ENCODE assay signal across 5 fruit fly cellular contexts in the genomic region with DNA sequence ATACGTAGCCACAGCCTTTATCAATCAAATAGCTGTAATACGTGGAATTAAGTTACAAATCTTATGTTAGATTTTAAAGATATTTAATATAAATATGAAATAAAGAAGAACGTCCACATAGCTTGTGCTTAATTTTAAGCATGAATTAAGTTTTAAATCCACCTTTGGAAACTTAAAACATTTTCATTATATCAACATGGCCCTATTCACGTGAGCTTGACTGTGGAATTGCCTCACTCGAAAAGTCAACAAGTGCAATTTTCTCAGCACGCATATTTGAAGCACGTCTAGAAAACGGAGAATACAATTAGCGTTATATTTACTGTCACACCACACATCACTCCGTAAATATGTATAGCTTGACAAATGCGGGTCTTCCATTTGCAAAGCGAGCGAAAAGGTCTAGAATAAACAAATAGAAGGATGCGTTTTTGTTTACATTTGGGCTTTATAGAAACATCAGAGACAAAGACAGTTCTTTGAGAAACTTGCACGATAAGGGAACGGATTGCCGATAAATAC.
TF ChIP-seq lines count a peak whose summit lies in the region.

No protein-coding gene starts in this region.

TF ChIP-seq in whole organism, adult, 20 proteins besides CTCF, POLR2A, EP300 and RAD21 (continued from another document):
- TF ChIP-seq cnc (optimal IDR thresholded peaks at IDR 0.05; lab: Kevin White, UChicago) = no peak
- peak; percentile 89 for TF ChIP-seq CG1620 (GFP tag; optimal IDR thresholded peaks at IDR 0.05; lab: Kevin White, UChicago)
- TF ChIP-seq Hr96 (GFP tag; optimal IDR thresholded peaks at IDR 0.05; lab: Kevin White, UChicago) = peak; percentile 83
- peak; percentile 87 for TF ChIP-seq Clk (GFP tag; optimal IDR thresholded peaks at IDR 0.05; lab: Kevin White, UChicago)

TF ChIP-seq in whole organism, embryonic, 481 proteins besides CTCF, POLR2A, EP300 and RAD21 (continued from another document and continues in another):
- TF ChIP-seq nom (GFP tag; optimal IDR thresholded peaks at IDR 0.05; lab: Kevin White, UChicago) (peak; percentile 94), sug (tag; optimal IDR thresholded peaks at IDR 0.05; lab: Kevin White, UChicago) (peak; percentile 78), Elba2 (GFP tag; optimal IDR thresholded peaks at IDR 0.05; lab: Kevin White, UChicago) (peak; percentile 0), Xrp1 (GFP tag; IDR thresholded peaks at IDR 0.05; lab: Robert Waterston, UW) (peak; percentile 95), dan (GFP tag; IDR thresholded peaks at IDR 0.05; lab: Robert Waterston, UW) (no peak), inv (GFP tag; IDR thresholded peaks at IDR 0.05; lab: Robert Waterston, UW; ENCODE audit: partially characterized antibody) (no peak), Hr78 (GFP tag; optimal IDR thresholded peaks at IDR 0.05; lab: Kevin White, UChicago) (peak in 1 of 2 experiments; percentile 70), corto (GFP tag; optimal IDR thresholded peaks at IDR 0.05; lab: Kevin White, UChicago) (peak; percentile 94), CG33213 (GFP tag; optimal IDR thresholded peaks at IDR 0.05; lab: Kevin White, UChicago) (no peak), CG12219 (GFP tag; optimal IDR thresholded peaks at IDR 0.05; lab: Kevin White, UChicago) (peak; percentile 89), insv (GFP tag; optimal IDR thresholded peaks at IDR 0.05; lab: Kevin White, UChicago) (peak in 1 of 2 experiments; percentile 58), ase (GFP tag; IDR thresholded peaks at IDR 0.05; lab: Robert Waterston, UW) (peak; percentile 81; the same call in 2 of the 3 replicates), MESR4 (GFP tag; optimal IDR thresholded peaks at IDR 0.05; lab: Kevin White, UChicago) (no peak), stwl (tag; optimal IDR thresholded peaks at IDR 0.05; lab: Kevin White, UChicago) (peak; percentile 31), CoRest (tag; optimal IDR thresholded peaks at IDR 0.05; lab: Kevin White, UChicago) (peak; percentile 91), ERR (GFP tag; optimal IDR thresholded peaks at IDR 0.05; lab: Kevin White, UChicago) (no peak), CG18011 (GFP tag; optimal IDR thresholded peaks at IDR 0.05; lab: Kevin White, UChicago) (peak; percentile 47), sens (GFP tag; lab: Kevin White, UChicago) (peak; percentile 95), Mad (GFP tag; optimal IDR thresholded peaks at IDR 0.05; lab: Kevin White, UChicago) (peak; percentile 28), esg (GFP tag; conservative IDR thresholded peaks at IDR 0.05; lab: Robert Waterston, UW) (peak; percentile 77), tap (tag; optimal IDR thresholded peaks at IDR 0.05; lab: Kevin White, UChicago) (peak; percentile 92), Dad (GFP tag; optimal IDR thresholded peaks at IDR 0.05; lab: Kevin White, UChicago) (peak; percentile 56), ro (GFP tag; IDR thresholded peaks at IDR 0.05; lab: Robert Waterston, UW) (peak; percentile 52; the same call in 1 of the 2 replicates), CG8944 (GFP tag; optimal IDR thresholded peaks at IDR 0.05; lab: Kevin White, UChicago) (peak; percentile 29), CG12391 (tag; optimal IDR thresholded peaks at IDR 0.05; lab: Kevin White, UChicago) (peak; percentile 89), sd (tag; optimal IDR thresholded peaks at IDR 0.05; lab: Kevin White, UChicago) (peak; percentile 84), CG12155 (GFP tag; optimal IDR thresholded peaks at IDR 0.05; lab: Kevin White, UChicago) (peak; percentile 73), D19B (GFP tag; optimal IDR thresholded peaks at IDR 0.05; lab: Kevin White, UChicago) (peak; percentile 73), Lpt (GFP tag; optimal IDR thresholded peaks at IDR 0.05; lab: Kevin White, UChicago) (no peak), ara (GFP tag; IDR thresholded peaks at IDR 0.05; lab: Robert Waterston, UW) (peak; percentile 79; the same call in 1 of the 2 replicates)

TF ChIP-seq in whole organism, prepupa, 60 proteins besides CTCF, POLR2A, EP300 and RAD21 (continued from another document and continues in another):
- peak; percentile 88 for TF ChIP-seq vri (GFP tag; optimal IDR thresholded peaks at IDR 0.05; lab: Kevin White, UChicago)
- TF ChIP-seq svp (GFP tag; lab: Kevin White, UChicago) = peak; percentile 97
- TF ChIP-seq OdsH (GFP tag; optimal IDR thresholded peaks at IDR 0.05; lab: Kevin White, UChicago) = peak; percentile 95
- peak; percentile 92 for TF ChIP-seq Sox102F (GFP tag; optimal IDR thresholded peaks at IDR 0.05; lab: Kevin White, UChicago)
- peak; percentile 94 for TF ChIP-seq Gug (GFP tag; IDR thresholded peaks at IDR 0.05; lab: Robert Waterston, UW)
- peak; percentile 98 for TF ChIP-seq eg (GFP tag; IDR thresholded peaks at IDR 0.05; lab: Robert Waterston, UW)
- TF ChIP-seq pdm3 (GFP tag; optimal IDR thresholded peaks at IDR 0.05; lab: Kevin White, UChicago) = peak; percentile 88
- peak; percentile 97 for TF ChIP-seq Ets96B (tag; optimal IDR thresholded peaks at IDR 0.05; lab: Kevin White, UChicago)
- peak; percentile 89 for TF ChIP-seq cyc (GFP tag; optimal IDR thresholded peaks at IDR 0.05; lab: Kevin White, UChicago)
- TF ChIP-seq Hr39 (GFP tag; optimal IDR thresholded peaks at IDR 0.05; lab: Kevin White, UChicago) = peak; percentile 87
- peak; percentile 96 for TF ChIP-seq CG10669 (GFP tag; optimal IDR thresholded peaks at IDR 0.05; lab: Kevin White, UChicago)
- TF ChIP-seq net (GFP tag; optimal IDR thresholded peaks at IDR 0.05; lab: Kevin White, UChicago) = peak; percentile 94
- TF ChIP-seq Smox (GFP tag; optimal IDR thresholded peaks at IDR 0.05; lab: Kevin White, UChicago) = peak; percentile 95
- TF ChIP-seq CG8632 (GFP tag; optimal IDR thresholded peaks at IDR 0.05; lab: Kevin White, UChicago) = peak; percentile 96
- TF ChIP-seq Eip75B (GFP tag; optimal IDR thresholded peaks at IDR 0.05; lab: Kevin White, UChicago) = peak; percentile 96
- TF ChIP-seq Sox15 (GFP tag; optimal IDR thresholded peaks at IDR 0.05; lab: Kevin White, UChicago) = peak; percentile 85
- TF ChIP-seq CG34406 (GFP tag; optimal IDR thresholded peaks at IDR 0.05; lab: Kevin White, UChicago) = peak; percentile 96
- peak; percentile 81 for TF ChIP-seq CG8319 (GFP tag; optimal IDR thresholded peaks at IDR 0.05; lab: Kevin White, UChicago)
- TF ChIP-seq CG1621 (tag; optimal IDR thresholded peaks at IDR 0.05; lab: Kevin White, UChicago) = peak; percentile 93
- TF ChIP-seq Blimp-1 (GFP tag; optimal IDR thresholded peaks at IDR 0.05; lab: Kevin White, UChicago) = peak; percentile 86
- peak; percentile 95 to 97 for TF ChIP-seq ss (GFP tag; optimal IDR thresholded peaks at IDR 0.05; lab: Kevin White, UChicago)
- TF ChIP-seq CG10631 (GFP tag; optimal IDR thresholded peaks at IDR 0.05; lab: Kevin White, UChicago) = peak; percentile 90
- TF ChIP-seq CG8119 (GFP tag; IDR thresholded peaks at IDR 0.05; lab: Robert Waterston, UW) = peak; percentile 95
- peak; percentile 97 for TF ChIP-seq CG9139 (GFP tag; optimal IDR thresholded peaks at IDR 0.05; lab: Kevin White, UChicago)
- TF ChIP-seq acj6 (GFP tag; optimal IDR thresholded peaks at IDR 0.05; lab: Kevin White, UChicago) = peak; percentile 96
- TF ChIP-seq salr (GFP tag; optimal IDR thresholded peaks at IDR 0.05; lab: Kevin White, UChicago) = peak; percentile 88
- TF ChIP-seq Hr38 (GFP tag; optimal IDR thresholded peaks at IDR 0.05; lab: Kevin White, UChicago) = no peak
- TF ChIP-seq CG6163 (GFP tag; IDR thresholded peaks at IDR 0.05; lab: Robert Waterston, UW) = peak; percentile 97
- TF ChIP-seq CG4318 (GFP tag; optimal IDR thresholded peaks at IDR 0.05; lab: Kevin White, UChicago) = peak; percentile 91
- TF ChIP-seq CG11902 (GFP tag; optimal IDR thresholded peaks at IDR 0.05; lab: Kevin White, UChicago) = peak; percentile 82
- TF ChIP-seq topi (GFP tag; optimal IDR thresholded peaks at IDR 0.05; lab: Kevin White, UChicago) = peak; percentile 94

TF ChIP-seq in whole organism, pupa, 21 proteins besides CTCF, POLR2A, EP300 and RAD21 (continued from another document):
- TF ChIP-seq CG8301 (tag; optimal IDR thresholded peaks at IDR 0.05; lab: Kevin White, UChicago) = peak; percentile 97
- peak; percentile 97 for TF ChIP-seq CG17806 (tag; optimal IDR thresholded peaks at IDR 0.05; lab: Kevin White, UChicago)

TF ChIP-seq in whole organism, wandering third instar larva, 38 proteins besides CTCF, POLR2A, EP300 and RAD21 (continued from another document):
- TF ChIP-seq Jra (GFP tag; optimal IDR thresholded peaks at IDR 0.05; lab: Kevin White, UChicago) (no peak), Abd-B (GFP tag; optimal IDR thresholded peaks at IDR 0.05; lab: Kevin White, UChicago) (no peak), jim (GFP tag; optimal IDR thresholded peaks at IDR 0.05; lab: Kevin White, UChicago) (no peak), dsf (GFP tag; optimal IDR thresholded peaks at IDR 0.05; lab: Kevin White, UChicago; ENCODE audit: borderline replicate concordance) (peak; percentile 41), fru (GFP tag; optimal IDR thresholded peaks at IDR 0.05; lab: Kevin White, UChicago) (peak; percentile 93), Hr83 (GFP tag; optimal IDR thresholded peaks at IDR 0.05; lab: Kevin White, UChicago; ENCODE audit: poor library complexity, severe bottlenecking) (peak; percentile 51), pan (optimal IDR thresholded peaks at IDR 0.05; lab: Kevin White, UChicago) (no peak), GATAd (GFP tag; optimal IDR thresholded peaks at IDR 0.05; lab: Kevin White, UChicago) (no peak), usp (GFP tag; optimal IDR thresholded peaks at IDR 0.05; lab: Kevin White, UChicago) (no peak), Sp1 (GFP tag; optimal IDR thresholded peaks at IDR 0.05; lab: Kevin White, UChicago) (peak; percentile 97), CrebA (GFP tag; optimal IDR thresholded peaks at IDR 0.05; lab: Kevin White, UChicago; ENCODE audit: borderline replicate concordance) (no peak), brk (GFP tag; optimal IDR thresholded peaks at IDR 0.05; lab: Kevin White, UChicago) (peak; percentile 93), psq (GFP tag; optimal IDR thresholded peaks at IDR 0.05; lab: Kevin White, UChicago) (peak; percentile 89), tai (GFP tag; optimal IDR thresholded peaks at IDR 0.05; lab: Kevin White, UChicago) (no peak), Vsx2 (GFP tag; optimal IDR thresholded peaks at IDR 0.05; lab: Kevin White, UChicago; ENCODE audit: partially characterized antibody) (no peak), sv (GFP tag; optimal IDR thresholded peaks at IDR 0.05; lab: Kevin White, UChicago) (peak; percentile 85), dl (GFP tag; optimal IDR thresholded peaks at IDR 0.05; lab: Kevin White, UChicago; ENCODE audit: insufficient read depth in 1 of 2, partially characterized antibody in 2 of 2) (no peak)
